Worm (Caenorhabditis elegans): ENCODE results near the gene F40G9.19.

- no peak for TF ChIP-seq W03F9.2 (tag; optimal IDR thresholded peaks at IDR 0.05)
- no peak for TF ChIP-seq him-1 (tag; optimal IDR thresholded peaks at IDR 0.05)
- no peak for TF ChIP-seq dao-5 (tag; optimal IDR thresholded peaks at IDR 0.05)
These were observed 4.1 kb upstream of the F40G9.19 start, which contains the start of gene F40G9.18 for ce11 chrIII:169478-169877.
